Worm (Caenorhabditis elegans): Measurements from ENCODE around the gene letm-1.
A peak's percentile ranks its signal among the peaks of the same experiment; 100 is the strongest.

Gene letm-1

DNA sequence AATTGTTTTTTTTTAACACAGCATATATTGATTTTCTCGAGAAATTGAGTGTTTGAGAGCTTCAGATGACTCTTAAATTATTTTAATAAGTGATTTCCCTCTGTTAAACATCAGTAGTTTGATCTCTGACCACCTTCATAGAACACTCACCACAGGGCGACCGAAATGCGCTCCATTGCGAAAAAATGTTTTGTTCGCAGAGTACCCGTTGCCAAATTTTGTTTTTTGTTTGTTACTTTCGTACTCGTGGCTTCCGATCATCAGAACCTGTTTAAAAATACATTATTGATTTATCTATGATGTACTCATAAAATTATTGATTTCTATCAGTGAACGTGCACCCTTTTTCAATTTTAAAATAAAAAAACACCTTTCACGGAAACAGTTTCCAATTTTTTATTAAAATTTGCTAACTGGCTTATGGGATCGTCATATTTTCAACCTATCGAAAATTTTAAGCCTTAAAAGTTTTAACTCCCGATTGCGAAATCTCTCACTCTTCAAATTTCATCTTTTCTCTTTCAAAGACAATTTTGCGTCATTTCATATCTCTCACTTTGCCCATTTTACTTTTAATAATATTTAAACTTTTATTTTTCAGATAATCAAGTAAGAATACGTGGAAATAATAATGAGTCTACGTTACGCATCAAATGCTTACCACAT lies at the start of gene letm-1:
Gene letm-1 (plus strand): TSS at position 598 of the 666 bp plus-strand sequence.
- TF ChIP-seq mep-1 (tag; optimal IDR thresholded peaks at IDR 0.05) = peak; percentile 4
- TF ChIP-seq ztf-11 (tag; optimal IDR thresholded peaks at IDR 0.05) = no peak

DNA sequence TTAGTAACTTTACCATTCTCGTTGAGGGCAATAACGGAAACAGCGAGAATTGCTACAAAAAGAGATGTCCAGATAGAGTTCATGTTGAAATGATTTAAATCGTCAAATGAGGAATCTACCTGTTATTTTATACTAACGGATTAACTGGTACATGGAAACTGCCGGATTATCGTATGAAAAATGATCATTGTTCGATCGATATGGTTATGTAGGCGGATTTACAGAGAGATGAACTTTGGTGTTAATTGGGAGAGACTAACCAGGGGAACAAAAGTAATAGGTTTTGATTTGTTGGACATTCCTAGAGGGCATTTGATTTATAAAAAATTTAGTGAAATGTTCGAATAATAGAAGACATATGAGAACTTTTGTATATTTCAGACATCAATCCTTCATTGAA lies 49.3 kb upstream of the letm-1 start, which contains the start of gene spig-9:
Gene spig-9 (minus strand): TSS at position 101 of the 400 bp plus-strand sequence.
- TF ChIP-seq lsy-2 (tag; optimal IDR thresholded peaks at IDR 0.05) (no peak), bed-3 (GFP tag; optimal IDR thresholded peaks at IDR 0.05) (no peak), nhr-2 (tag; optimal IDR thresholded peaks at IDR 0.05) (no peak), elt-1 (tag; optimal IDR thresholded peaks at IDR 0.05; ENCODE audit: borderline replicate concordance, insufficient read depth) (no peak), nhr-12 (tag; optimal IDR thresholded peaks at IDR 0.05) (no peak), mep-1 (tag; optimal IDR thresholded peaks at IDR 0.05) (no peak), unc-120 (tag; optimal IDR thresholded peaks at IDR 0.05; ENCODE audit: poor library complexity, severe bottlenecking) (no peak), ceh-83 (GFP tag; optimal IDR thresholded peaks at IDR 0.05) (no peak), mab-5 (tag; optimal IDR thresholded peaks at IDR 0.05) (no peak), nhr-76 (tag; optimal IDR thresholded peaks at IDR 0.05) (no peak), drap-1 (GFP tag; optimal IDR thresholded peaks at IDR 0.05) (no peak), sptf-1 (tag; optimal IDR thresholded peaks at IDR 0.05) (no peak), elt-3 (tag; optimal IDR thresholded peaks at IDR 0.05) (no peak)

DNA sequence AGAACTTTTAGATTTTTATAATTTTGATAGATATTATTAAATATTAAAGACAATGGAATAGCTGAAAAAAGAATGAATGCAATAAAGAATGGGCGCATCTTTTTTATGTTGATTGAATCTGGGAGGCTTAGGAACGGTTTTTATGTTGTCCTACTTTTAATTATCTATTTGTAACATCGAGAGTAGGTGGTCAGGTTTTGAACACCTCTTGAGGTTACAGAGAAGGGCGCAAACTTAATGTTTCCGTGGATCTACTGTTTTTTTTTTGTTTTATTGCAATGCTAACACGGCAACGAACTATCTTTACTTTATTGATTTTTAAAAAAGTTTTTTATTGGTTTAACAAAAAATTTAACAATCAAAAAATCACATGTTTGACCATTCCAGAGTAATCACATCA lies 47.2 kb upstream of the letm-1 start, which contains the start of gene F53F4.7:
Gene F53F4.7 (minus strand): TSS at position 101 of the 400 bp plus-strand sequence.
- no peak for TF ChIP-seq sem-2 (GFP tag; optimal IDR thresholded peaks at IDR 0.05)
- no peak for TF ChIP-seq elt-3 (tag; optimal IDR thresholded peaks at IDR 0.05)
- no peak for TF ChIP-seq nhr-2 (tag; optimal IDR thresholded peaks at IDR 0.05)
- TF ChIP-seq hlh-1 (tag; optimal IDR thresholded peaks at IDR 0.05) = no peak
- TF ChIP-seq lsy-2 (tag; optimal IDR thresholded peaks at IDR 0.05) = no peak
- TF ChIP-seq unc-120 (tag; optimal IDR thresholded peaks at IDR 0.05; ENCODE audit: poor library complexity, severe bottlenecking) = no peak
- TF ChIP-seq nhr-76 (tag; optimal IDR thresholded peaks at IDR 0.05) = no peak
- TF ChIP-seq drap-1 (GFP tag; optimal IDR thresholded peaks at IDR 0.05) = no peak
- no peak for TF ChIP-seq ceh-43 (GFP tag; optimal IDR thresholded peaks at IDR 0.05)
- TF ChIP-seq elt-1 (tag; optimal IDR thresholded peaks at IDR 0.05; ENCODE audit: borderline replicate concordance, insufficient read depth) = no peak
- TF ChIP-seq ztf-11 (tag; optimal IDR thresholded peaks at IDR 0.05) = no peak
- no peak for TF ChIP-seq M03D4.4 (tag; optimal IDR thresholded peaks at IDR 0.05)
- no peak for TF ChIP-seq mab-5 (tag; optimal IDR thresholded peaks at IDR 0.05)
- TF ChIP-seq lin-32 (GFP tag; optimal IDR thresholded peaks at IDR 0.05) = no peak
- TF ChIP-seq unc-62 (GFP tag; optimal IDR thresholded peaks at IDR 0.05) = no peak
- TF ChIP-seq sptf-1 (tag; optimal IDR thresholded peaks at IDR 0.05) = no peak
- TF ChIP-seq ceh-39 (tag; optimal IDR thresholded peaks at IDR 0.05) = no peak

DNA sequence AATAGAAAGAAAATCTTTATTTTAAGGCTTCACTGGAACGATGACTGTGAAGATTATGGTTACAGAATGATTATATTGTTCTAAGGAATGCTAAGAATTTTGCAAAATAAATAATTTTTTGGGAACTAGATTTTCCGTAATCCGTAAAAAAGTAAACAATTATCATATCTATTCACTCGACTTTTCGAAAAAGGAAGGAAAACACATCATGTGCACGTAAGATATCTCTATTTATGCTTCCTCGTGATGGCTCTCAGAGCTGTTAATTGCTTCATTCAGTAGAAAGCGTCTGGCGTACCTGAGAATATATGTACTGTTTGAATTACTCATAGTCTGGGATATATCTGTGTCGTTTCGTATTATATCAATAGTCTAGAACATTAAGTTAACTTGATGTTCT lies 41.3 kb upstream of the letm-1 start, which contains the start of gene srd-11:
Gene srd-11 (minus strand): TSS at position 101 of the 400 bp plus-strand sequence.
- no peak for TF ChIP-seq ztf-11 (tag; optimal IDR thresholded peaks at IDR 0.05)

ce11 chrV:13620676-13621075 lies 40.4 kb upstream of the letm-1 start, which contains the start of gene F53F4.15:
TSS of gene F53F4.15 (plus strand) at chrV:13620976.
- TF ChIP-seq bed-3 (GFP tag; optimal IDR thresholded peaks at IDR 0.05) = no peak
- no peak for TF ChIP-seq ceh-83 (GFP tag; optimal IDR thresholded peaks at IDR 0.05)
- no peak for TF ChIP-seq nhr-237 (tag; optimal IDR thresholded peaks at IDR 0.05)
- no peak for TF ChIP-seq sptf-1 (tag; optimal IDR thresholded peaks at IDR 0.05)
- no peak for TF ChIP-seq unc-120 (tag; optimal IDR thresholded peaks at IDR 0.05; ENCODE audit: poor library complexity, severe bottlenecking)
- no peak for TF ChIP-seq ham-2 (GFP tag; optimal IDR thresholded peaks at IDR 0.05)
- TF ChIP-seq zip-8 (tag; optimal IDR thresholded peaks at IDR 0.05) = no peak

ce11 chrV:13621720-13622119 lies 39.3 kb upstream of the letm-1 start, which contains the start of gene F53F4.16:
TSS of gene F53F4.16 (minus strand) at chrV:13621820.
- no peak for TF ChIP-seq nhr-28 (tag; optimal IDR thresholded peaks at IDR 0.05)
- no peak for TF ChIP-seq ceh-83 (GFP tag; optimal IDR thresholded peaks at IDR 0.05)
- no peak for TF ChIP-seq mls-2 (tag; optimal IDR thresholded peaks at IDR 0.05)
- TF ChIP-seq drap-1 (GFP tag; optimal IDR thresholded peaks at IDR 0.05) = no peak
- no peak for TF ChIP-seq zip-8 (tag; optimal IDR thresholded peaks at IDR 0.05)
- no peak for TF ChIP-seq ceh-43 (GFP tag; optimal IDR thresholded peaks at IDR 0.05)
- no peak for TF ChIP-seq ztf-11 (tag; optimal IDR thresholded peaks at IDR 0.05)
- no peak for TF ChIP-seq lin-13 (tag; optimal IDR thresholded peaks at IDR 0.05)
- TF ChIP-seq nhr-12 (tag; optimal IDR thresholded peaks at IDR 0.05) = no peak
- no peak for TF ChIP-seq bed-3 (GFP tag; optimal IDR thresholded peaks at IDR 0.05)
- TF ChIP-seq tbx-8 (GFP tag; optimal IDR thresholded peaks at IDR 0.05) = no peak
- no peak for TF ChIP-seq snpc-4 (tag; optimal IDR thresholded peaks at IDR 0.05)
- no peak for TF ChIP-seq flh-1 (GFP tag; optimal IDR thresholded peaks at IDR 0.05)
- no peak for TF ChIP-seq lin-32 (GFP tag; optimal IDR thresholded peaks at IDR 0.05)
- TF ChIP-seq unc-120 (tag; optimal IDR thresholded peaks at IDR 0.05; ENCODE audit: poor library complexity, severe bottlenecking) = no peak
- no peak for TF ChIP-seq nhr-2 (tag; optimal IDR thresholded peaks at IDR 0.05)
- no peak for TF ChIP-seq blmp-1 (tag; optimal IDR thresholded peaks at IDR 0.05)
- no peak for TF ChIP-seq unc-39 (tag; optimal IDR thresholded peaks at IDR 0.05)

Measured in whole organism, mixed stage, embryonic.